Fruit fly (Drosophila melanogaster) whole organism, pupa: ENCODE data around the gene sau.

ENCODE experiments used
- CG10348 ChIP-seq: fragments of 200-800 bp; sonication (Bioruptor generic); IDR thresholded peaks from 2 replicates; pipeline ENCODE4 v1.3.6; 2022; ENCODE audit warnings: missing biosample characterization, missing genetic modification characterization
- CG12605 ChIP-seq: fragments of 200-800 bp; sonication (Bioruptor generic); IDR thresholded peaks from 2 replicates; pipeline ENCODE4 v1.3.6; 2022; ENCODE audit warnings: missing biosample characterization, missing genetic modification characterization
- CG13204 ChIP-seq: fragments of 200-800 bp; sonication (Bioruptor generic); optimal IDR thresholded peaks from 2 replicates; lab custom pipeline; 2018; ENCODE audit warnings: missing biosample characterization, mild to moderate bottlenecking, missing genetic modification characterization, moderate library complexity
- CG14655 ChIP-seq: fragments of 200-800 bp; sonication (Bioruptor generic); optimal IDR thresholded peaks from 3 replicates; lab custom pipeline; 2017; ENCODE audit warnings: mild to moderate bottlenecking, missing biosample characterization, missing genetic modification reagents, missing genetic modification characterization
- CG15710 ChIP-seq: fragments of 200-800 bp; sonication (Bioruptor generic); optimal IDR thresholded peaks from 2 replicates; lab custom pipeline; 2018; ENCODE audit warnings: missing biosample characterization, mild to moderate bottlenecking, missing genetic modification characterization, moderate library complexity
- CG17806 ChIP-seq: fragments of 200-800 bp; sonication (Bioruptor generic); optimal IDR thresholded peaks from 2 replicates; lab custom pipeline; 2018; ENCODE audit warnings: missing biosample characterization, mild to moderate bottlenecking, missing genetic modification characterization, moderate library complexity
- CG32121 ChIP-seq: fragments of 200-800 bp; sonication (Bioruptor generic); IDR thresholded peaks from 2 replicates; pipeline ENCODE4 v1.3.6; 2022; ENCODE audit warnings: missing biosample characterization, missing genetic modification characterization
- CG34367 ChIP-seq: fragments of 200-800 bp; sonication (Bioruptor generic); optimal IDR thresholded peaks from 2 replicates; lab custom pipeline; 2018; ENCODE audit warnings: missing biosample characterization, mild to moderate bottlenecking, missing genetic modification characterization
- CG4496 ChIP-seq: fragments of 200-800 bp; sonication (Bioruptor generic); IDR thresholded peaks from 3 replicates; pipeline ENCODE4 v1.3.6; 2022; ENCODE audit warnings: missing biosample characterization, missing genetic modification characterization
- CG8159 ChIP-seq: fragments of 200-800 bp; sonication (Bioruptor generic); optimal IDR thresholded peaks from 3 replicates; lab custom pipeline; 2018; ENCODE audit warnings: missing biosample characterization, mild to moderate bottlenecking, missing genetic modification characterization, moderate library complexity
- CG8301 ChIP-seq: fragments of 200-800 bp; sonication (Bioruptor generic); optimal IDR thresholded peaks from 2 replicates; lab custom pipeline; 2018; ENCODE audit warnings: missing biosample characterization, mild to moderate bottlenecking, missing genetic modification characterization
- CG9948 ChIP-seq: fragments of 200-800 bp; sonication (Bioruptor generic); optimal IDR thresholded peaks from 2 replicates; lab custom pipeline; 2018; ENCODE audit warnings: missing biosample characterization, mild to moderate bottlenecking, missing genetic modification characterization, moderate library complexity
- D1 ChIP-seq: fragments of 200-800 bp; sonication (Bioruptor generic); optimal IDR thresholded peaks from 2 replicates; lab custom pipeline; 2018; ENCODE audit warnings: missing biosample characterization, mild to moderate bottlenecking, missing genetic modification characterization, moderate library complexity
- EcR ChIP-seq: fragments of 200-800 bp; sonication (Bioruptor generic); optimal IDR thresholded peaks from 3 replicates; lab custom pipeline; 2019; ENCODE audit warnings: missing biosample characterization, missing genetic modification characterization, mild to moderate bottlenecking, moderate library complexity, missing genetic modification reagents
- Ets98B ChIP-seq: fragments of 200-800 bp; sonication (Bioruptor generic); IDR thresholded peaks from 2 replicates; pipeline ENCODE4 v1.3.6; 2022; ENCODE audit warnings: missing biosample characterization, missing genetic modification characterization
- Pif1A ChIP-seq: fragments of 200-800 bp; sonication (Bioruptor generic); optimal IDR thresholded peaks from 3 replicates; lab custom pipeline; 2016; ENCODE audit warnings: missing biosample characterization, missing genetic modification characterization
- Pif1B ChIP-seq: fragments of 200-800 bp; sonication (Bioruptor generic); optimal IDR thresholded peaks from 3 replicates; lab custom pipeline; 2016; ENCODE audit warnings: missing biosample characterization, missing genetic modification characterization
- Snoo ChIP-seq: fragments of 200-800 bp; sonication (Bioruptor generic); optimal IDR thresholded peaks from 3 replicates; lab custom pipeline; 2017; ENCODE audit warnings: missing biosample characterization, mild to moderate bottlenecking, missing genetic modification characterization, inconsistent platforms
- fd96Ca ChIP-seq: fragments of 200-800 bp; sonication (Bioruptor generic); IDR thresholded peaks from 3 replicates; pipeline ENCODE4 v1.3.6; 2022; ENCODE audit warnings: missing biosample characterization, missing genetic modification characterization
- gl ChIP-seq: fragments of 200-800 bp; sonication (Bioruptor generic); optimal IDR thresholded peaks from 2 replicates; lab custom pipeline; 2018; ENCODE audit warnings: missing biosample characterization, mild to moderate bottlenecking, missing genetic modification characterization
- rn ChIP-seq: fragments of 200-800 bp; sonication (Bioruptor generic); IDR thresholded peaks from 2 replicates; pipeline ENCODE4 v1.3.6; 2022; ENCODE audit warnings: missing biosample characterization, missing genetic modification characterization

The sau gene

dm6 chr2L:2189100-2189499 is 37.0 kb upstream of the sau start:
- TF ChIP-seq CG15710 (tag; lab: Kevin White, UChicago) (peak; percentile 36), rn (GFP tag; lab: Robert Waterston, UW) (no peak), CG9948 (tag; lab: Kevin White, UChicago) (peak; percentile 45), EcR (no peak), CG14655 (peak; percentile 77), CG32121 (GFP tag; lab: Robert Waterston, UW) (no peak), Pif1B (peak; percentile 64), Pif1A (GFP tag; lab: Kevin White, UChicago) (peak; percentile 71), fd96Ca (GFP tag; lab: Robert Waterston, UW) (peak; percentile 62; the same call in 2 of the 3 replicates), CG12605 (peak; percentile 59; the same call in 1 of the 2 replicates), Snoo (tag; lab: Kevin White, UChicago) (peak; percentile 82), CG34367 (tag; lab: Kevin White, UChicago) (peak; percentile 28), CG10348 (0 out of 2 replicates have a peak, but pooled peaks have one; percentile 20), CG8301 (tag; lab: Kevin White, UChicago) (peak; percentile 78), Ets98B (peak; percentile 58), CG13204 (GFP tag; lab: Kevin White, UChicago) (no peak), gl (tag; lab: Kevin White, UChicago) (no peak), CG17806 (peak; percentile 56), CG4496 (GFP tag; lab: Robert Waterston, UW) (peak; percentile 81), D1 (no peak), CG8159 (peak; percentile 48)

dm6 chr2L:2190684-2191083 is 35.5 kb upstream of the sau start:
- TF ChIP-seq CG32121 (GFP tag; lab: Robert Waterston, UW) = no peak
- no peak for TF ChIP-seq D1
- no peak for TF ChIP-seq CG10348
- no peak for TF ChIP-seq CG34367 (tag; lab: Kevin White, UChicago)
- TF ChIP-seq CG12605 = no peak
- TF ChIP-seq CG14655 = no peak
- TF ChIP-seq fd96Ca (GFP tag; lab: Robert Waterston, UW) = no peak
- no peak for TF ChIP-seq CG13204 (GFP tag; lab: Kevin White, UChicago)
- no peak for TF ChIP-seq CG15710 (tag; lab: Kevin White, UChicago)
- TF ChIP-seq CG9948 (tag; lab: Kevin White, UChicago) = no peak
- no peak for TF ChIP-seq CG8301 (tag; lab: Kevin White, UChicago)
- TF ChIP-seq CG17806 = no peak
- TF ChIP-seq CG8159 = no peak
- no peak for TF ChIP-seq CG4496 (GFP tag; lab: Robert Waterston, UW)
- no peak for TF ChIP-seq Pif1A (GFP tag; lab: Kevin White, UChicago)
- no peak for TF ChIP-seq Ets98B
- no peak for TF ChIP-seq EcR
- no peak for TF ChIP-seq gl (tag; lab: Kevin White, UChicago)
- no peak for TF ChIP-seq Snoo (tag; lab: Kevin White, UChicago)

- TF ChIP-seq fd96Ca (GFP tag; lab: Robert Waterston, UW) = no peak
Observed at dm6 chr2L:2191404-2191803, 34.7 kb upstream of the sau start.

- TF ChIP-seq Snoo (tag; lab: Kevin White, UChicago) = no peak
Observed at dm6 chr2L:2192123-2192601, 34.0 kb upstream of the sau start, which contains the start of gene CG10874. CG10874 (minus strand) TSS chr2L:2192386.

DNA sequence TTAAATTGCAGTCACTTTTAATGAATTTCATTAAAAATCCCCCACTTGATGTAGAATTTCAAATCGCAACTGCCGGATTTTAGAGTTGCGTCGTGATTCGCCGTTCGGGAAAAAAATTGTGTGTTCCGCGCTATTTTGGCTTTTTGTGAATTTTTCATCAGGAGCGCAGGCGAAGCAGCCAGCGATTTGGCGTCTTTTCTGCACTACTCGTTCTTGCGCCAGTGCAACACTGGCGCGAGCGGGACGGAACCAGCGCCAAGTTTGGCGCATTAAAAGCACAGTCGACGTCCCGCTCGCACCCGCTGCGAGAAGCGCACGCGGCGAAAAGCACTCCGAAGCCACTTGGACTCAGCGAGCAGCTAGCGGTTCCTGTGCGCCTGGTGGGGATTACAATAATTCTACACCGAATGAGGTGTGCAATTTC is 32.8 kb upstream of the sau start:
- TF ChIP-seq fd96Ca (GFP tag; lab: Robert Waterston, UW) (no peak), CG15710 (tag; lab: Kevin White, UChicago) (peak; percentile 27), Ets98B (no peak), CG17806 (peak; percentile 32), CG10348 (no peak), CG9948 (tag; lab: Kevin White, UChicago) (no peak), CG8159 (peak; percentile 45), Snoo (tag; lab: Kevin White, UChicago) (peak; percentile 81), CG13204 (GFP tag; lab: Kevin White, UChicago) (peak; percentile 41), gl (tag; lab: Kevin White, UChicago) (peak; percentile 65), Pif1B (peak; percentile 33), EcR (peak; percentile 87), Pif1A (GFP tag; lab: Kevin White, UChicago) (peak; percentile 28), CG34367 (tag; lab: Kevin White, UChicago) (peak; percentile 12), CG8301 (tag; lab: Kevin White, UChicago) (peak; percentile 35), rn (GFP tag; lab: Robert Waterston, UW) (no peak), CG14655 (peak; percentile 32), CG12605 (no peak), D1 (no peak), CG4496 (GFP tag; lab: Robert Waterston, UW) (no peak), CG32121 (GFP tag; lab: Robert Waterston, UW) (no peak)

DNA sequence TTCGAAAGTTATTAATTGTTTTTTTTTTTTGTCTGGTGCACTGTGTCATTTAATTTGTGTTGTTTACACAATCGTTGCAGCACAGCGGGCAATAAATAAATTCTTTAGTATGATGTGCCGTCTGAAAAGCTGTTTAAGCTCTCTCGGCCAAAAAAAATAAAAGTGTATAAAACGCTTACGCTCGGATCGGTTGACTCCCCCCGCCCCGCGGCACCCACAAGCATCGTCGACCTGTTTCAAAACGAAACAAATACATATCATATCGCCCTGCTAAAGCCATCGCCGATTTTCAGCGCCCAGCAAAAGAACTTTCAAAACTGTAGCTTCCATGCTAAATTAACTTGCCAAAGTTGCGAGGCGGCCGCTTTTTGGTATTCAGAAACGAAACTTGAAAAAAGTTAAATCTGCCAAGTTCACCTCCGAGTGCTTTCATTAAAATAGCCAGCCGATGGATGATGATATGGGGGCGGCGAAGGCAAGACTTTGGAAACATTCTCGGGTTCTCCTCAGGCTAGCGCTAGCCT is 31.8 kb upstream of the sau start:
- TF ChIP-seq CG17806 (no peak), EcR (peak; percentile 42), CG8301 (tag; lab: Kevin White, UChicago) (no peak), gl (tag; lab: Kevin White, UChicago) (no peak)

dm6 chr2L:2195328-2195727 is 30.8 kb upstream of the sau start:
- TF ChIP-seq CG12605 (no peak), D1 (no peak), CG8301 (tag; lab: Kevin White, UChicago) (no peak), CG32121 (GFP tag; lab: Robert Waterston, UW) (no peak), CG4496 (GFP tag; lab: Robert Waterston, UW) (no peak), CG34367 (tag; lab: Kevin White, UChicago) (no peak), CG8159 (no peak)
